Worm (Caenorhabditis elegans): Measurements from ENCODE around the gene T07C4.3.

ce11 chrIII:10367355-10367909, 15.5 kb downstream of the T07C4.3 start:
- TF ChIP-seq tbx-11 (GFP tag; IDR thresholded peaks at IDR 0.05) = no peak
- TF ChIP-seq hnd-1 (tag; optimal IDR thresholded peaks at IDR 0.05) = no peak

Measured in whole organism, early embryonic.